Worm (Caenorhabditis elegans) whole organism, late embryonic: ENCODE measurements around the gene rsf-1.

Source experiments
- ahr-1 ChIP-seq: sonication (generic microtip); optimal IDR thresholded peaks from 2 replicates; lab custom pipeline; 2016; ENCODE audit warnings: missing genetic modification characterization, missing compliant biosample characterization
- ama-1 ChIP-seq: fragments of 150-350 bp; optimal IDR thresholded peaks from 2 replicates; lab custom pipeline; 2014
- ceh-14 ChIP-seq: sonication (generic microtip); optimal IDR thresholded peaks from 2 replicates; lab custom pipeline; 2016; ENCODE audit warnings: missing genotype, missing genetic modification characterization, missing compliant biosample characterization
- ceh-31 ChIP-seq: sonication (generic microtip); optimal IDR thresholded peaks from 2 replicates; lab custom pipeline; 2016; ENCODE audit warnings: missing genetic modification characterization, missing compliant biosample characterization
- ceh-34 ChIP-seq: sonication (generic microtip); optimal IDR thresholded peaks from 2 replicates; lab custom pipeline; 2016; ENCODE audit warnings: mild to moderate bottlenecking, missing genetic modification characterization, missing compliant biosample characterization
- ceh-45 ChIP-seq: fragments of 200-800 bp; sonication (Bioruptor generic); IDR thresholded peaks from 2 replicates; pipeline ENCODE4 v1.3.6; 2022; ENCODE audit warnings: missing genetic modification reagents, missing genetic modification characterization, missing compliant biosample characterization
- ceh-9 ChIP-seq: sonication (generic microtip); optimal IDR thresholded peaks from 2 replicates; lab custom pipeline; 2016; ENCODE audit warnings: mild to moderate bottlenecking, missing genetic modification characterization, inconsistent platforms, missing compliant biosample characterization
- dve-1 ChIP-seq: sonication (generic microtip); optimal IDR thresholded peaks from 2 replicates; lab custom pipeline; 2017; ENCODE audit warnings: antibody characterized with exemption, mild to moderate bottlenecking, missing genetic modification characterization, missing compliant biosample characterization
- hlh-13 ChIP-seq: fragments of 200-800 bp; sonication (Bioruptor generic); optimal IDR thresholded peaks from 2 replicates; lab custom pipeline; 2018; ENCODE audit warnings: mild to moderate bottlenecking, missing genetic modification characterization, missing compliant biosample characterization
- hlh-15 ChIP-seq: sonication (generic microtip); optimal IDR thresholded peaks from 2 replicates; lab custom pipeline; 2016; ENCODE audit warnings: missing genetic modification characterization, missing compliant biosample characterization
- hlh-6 ChIP-seq: sonication (generic microtip); optimal IDR thresholded peaks from 2 replicates; lab custom pipeline; 2016; ENCODE audit warnings: missing genotype, missing genetic modification characterization, missing compliant biosample characterization
- hlh-8 ChIP-seq: sonication (generic microtip); optimal IDR thresholded peaks from 2 replicates; lab custom pipeline; 2016; ENCODE audit warnings: missing genotype, missing genetic modification characterization, missing compliant biosample characterization
- lin-11 ChIP-seq: fragments of 200-800 bp; sonication (Bioruptor generic); optimal IDR thresholded peaks from 2 replicates; lab custom pipeline; 2018; ENCODE audit warnings: mild to moderate bottlenecking, missing genetic modification characterization, missing compliant biosample characterization
- madf-2 ChIP-seq: sonication (generic microtip); optimal IDR thresholded peaks from 2 replicates; lab custom pipeline; 2017; ENCODE audit warnings: missing genetic modification characterization, missing compliant biosample characterization
- mec-3 ChIP-seq: sonication (generic microtip); optimal IDR thresholded peaks from 2 replicates; lab custom pipeline; 2016; ENCODE audit warnings: borderline replicate concordance, missing genetic modification characterization, missing compliant biosample characterization
- nfya-1 ChIP-seq: sonication (generic microtip); optimal IDR thresholded peaks from 2 replicates; lab custom pipeline; 2017; ENCODE audit warnings: missing genetic modification characterization, mild to moderate bottlenecking, missing compliant biosample characterization, antibody characterized with exemption, moderate library complexity
- nhr-11 ChIP-seq: fragments of 150-350 bp; optimal IDR thresholded peaks from 2 replicates; lab custom pipeline; 2014; ENCODE audit warnings: missing biosample characterization, missing genetic modification characterization
- nhr-232 ChIP-seq: sonication (generic microtip); optimal IDR thresholded peaks from 2 replicates; lab custom pipeline; 2016; ENCODE audit warnings: missing genetic modification characterization, missing compliant biosample characterization
- pha-2 ChIP-seq: sonication (generic microtip); optimal IDR thresholded peaks from 2 replicates; lab custom pipeline; 2017; ENCODE audit warnings: mild to moderate bottlenecking, missing genetic modification characterization, missing compliant biosample characterization
- pqm-1 ChIP-seq: sonication (generic microtip); optimal IDR thresholded peaks from 2 replicates; lab custom pipeline; 2016; ENCODE audit warnings: missing genetic modification characterization, missing compliant biosample characterization
- ref-2 ChIP-seq: sonication (generic microtip); optimal IDR thresholded peaks from 2 replicates; lab custom pipeline; 2016; ENCODE audit warnings: missing genetic modification characterization, missing compliant biosample characterization
- sox-4 ChIP-seq: sonication (generic microtip); optimal IDR thresholded peaks from 2 replicates; lab custom pipeline; 2017; ENCODE audit warnings: mild to moderate bottlenecking, missing genetic modification characterization, inconsistent platforms, missing compliant biosample characterization
- tbx-2 ChIP-seq: sonication (generic microtip); optimal IDR thresholded peaks from 2 replicates; lab custom pipeline; 2016; ENCODE audit warnings: missing genetic modification characterization, missing compliant biosample characterization
- ttx-3 ChIP-seq: sonication (generic microtip); optimal IDR thresholded peaks from 2 replicates; lab custom pipeline; 2016; ENCODE audit warnings: missing genetic modification reagents, missing genetic modification characterization, missing compliant biosample characterization
- unc-55 ChIP-seq: sonication (generic microtip); optimal IDR thresholded peaks from 2 replicates; lab custom pipeline; 2017; ENCODE audit warnings: missing biosample characterization, missing genetic modification reagents, missing genetic modification characterization
- unc-86 ChIP-seq: sonication (generic microtip); optimal IDR thresholded peaks from 2 replicates; lab custom pipeline; 2016; ENCODE audit warnings: missing genetic modification characterization, missing compliant biosample characterization
- zip-5 ChIP-seq: sonication (generic microtip); optimal IDR thresholded peaks from 2 replicates; lab custom pipeline; 2016; ENCODE audit warnings: missing genetic modification characterization, missing compliant biosample characterization

rsf-1 gene

DNA sequence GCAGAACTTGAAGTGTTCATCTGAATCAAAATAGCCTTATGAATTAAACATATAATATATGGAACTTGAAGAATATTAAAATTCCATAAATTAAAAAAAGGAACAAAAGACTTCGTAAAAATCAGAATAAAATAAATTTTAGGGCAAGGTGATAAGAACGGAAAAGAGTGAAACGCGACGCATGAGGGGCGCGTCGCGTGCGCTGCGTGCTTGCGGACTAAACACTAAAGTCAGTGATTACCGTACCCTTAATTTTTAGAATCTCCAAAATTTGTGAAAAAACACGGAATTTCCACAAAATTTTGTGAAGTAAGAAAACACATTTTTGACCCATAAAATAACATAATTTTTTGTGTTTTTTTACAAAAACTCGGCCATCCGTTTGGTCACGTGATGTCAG is 45.0 kb upstream of the rsf-1 start, which contains the start of gene T05B9.1:
T05B9.1 (minus strand) TSS at position 20 of the 400 bp plus-strand sequence.
- TF ChIP-seq tbx-2 (tag; lab: Kevin White, UChicago) (no peak), pqm-1 (tag; lab: Kevin White, UChicago) (no peak), ref-2 (no peak), pha-2 (tag; lab: Kevin White, UChicago) (no peak), unc-86 (tag; lab: Kevin White, UChicago) (no peak), dve-1 (tag; lab: Kevin White, UChicago) (no peak)

DNA sequence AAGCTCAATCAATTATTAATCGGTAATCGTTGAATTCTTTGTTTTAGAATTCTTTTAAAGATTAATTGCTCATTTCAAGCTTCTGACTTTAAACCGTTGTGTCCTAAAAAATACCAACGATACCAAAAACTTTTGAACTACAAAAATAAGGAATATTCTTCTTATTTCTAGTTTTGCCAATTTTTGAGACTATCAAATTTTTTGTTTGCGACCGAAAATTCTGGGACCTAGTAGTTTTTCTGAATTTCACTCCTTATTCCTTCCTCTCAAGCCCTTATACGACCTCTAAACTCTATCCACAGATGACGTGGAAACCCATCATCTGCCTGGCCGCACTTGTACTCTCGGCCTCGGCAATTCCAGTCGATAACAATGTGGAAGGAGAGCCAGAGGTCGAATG is 37.4 kb upstream of the rsf-1 start, which contains the start of gene cut-1:
cut-1 (plus strand) TSS at position 301 of the 400 bp plus-strand sequence.
- TF ChIP-seq unc-86 (tag; lab: Kevin White, UChicago) = no peak
- no peak for TF ChIP-seq hlh-13
- no peak for TF ChIP-seq ahr-1
- TF ChIP-seq madf-2 = no peak
- TF ChIP-seq lin-11 = no peak
- TF ChIP-seq hlh-6 (tag; lab: Kevin White, UChicago) = no peak
- no peak for TF ChIP-seq nhr-232 (tag; lab: Kevin White, UChicago)
- TF ChIP-seq ceh-45 (GFP tag; lab: Robert Waterston, UW) = no peak
- no peak for TF ChIP-seq mec-3 (tag; lab: Kevin White, UChicago)
- TF ChIP-seq ceh-34 (tag; lab: Kevin White, UChicago) = no peak

DNA sequence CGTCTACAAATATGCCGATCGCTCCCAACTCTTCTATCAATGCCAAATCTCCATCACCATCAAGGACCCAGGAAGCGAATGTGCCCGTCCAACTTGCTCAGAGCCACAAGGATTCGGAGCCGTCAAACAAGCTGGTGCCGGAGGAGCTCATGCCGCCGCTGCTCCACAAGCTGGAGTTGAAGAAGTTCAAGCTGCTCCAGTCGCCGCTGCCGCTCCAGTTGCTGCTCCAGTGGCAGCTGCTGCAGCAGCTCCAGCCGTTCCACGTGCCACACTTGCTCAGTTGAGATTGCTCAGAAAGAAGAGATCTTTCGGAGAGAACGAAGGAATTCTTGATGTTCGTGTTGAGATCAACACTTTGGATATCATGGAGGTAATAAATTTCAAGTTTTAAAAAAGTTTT is 35.4 kb upstream of the rsf-1 start:
- TF ChIP-seq zip-5 (tag; lab: Kevin White, UChicago) (no peak), mec-3 (tag; lab: Kevin White, UChicago) (no peak), ceh-34 (tag; lab: Kevin White, UChicago) (no peak), sox-4 (tag; lab: Kevin White, UChicago) (no peak), madf-2 (no peak), ceh-9 (tag; lab: Kevin White, UChicago) (no peak), hlh-15 (tag; lab: Kevin White, UChicago) (no peak)

DNA sequence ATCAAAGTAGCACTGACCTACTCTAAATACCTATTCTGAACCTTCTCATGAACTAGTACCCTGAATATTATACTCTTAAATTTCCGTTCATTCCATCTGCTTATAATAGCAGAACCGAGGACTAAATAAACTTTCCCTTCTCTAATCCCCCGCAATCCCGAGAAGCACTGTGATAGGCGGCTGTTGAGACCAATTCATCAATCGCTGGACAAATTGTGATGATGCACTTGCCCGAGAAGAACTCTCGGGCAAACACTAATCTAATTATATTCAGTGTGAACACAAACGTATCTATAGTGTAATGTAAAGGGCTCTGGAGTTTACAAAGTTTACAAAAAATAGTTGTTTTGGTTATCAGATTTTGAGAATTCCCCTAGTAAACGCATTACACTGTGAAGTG is 31.3 kb upstream of the rsf-1 start:
- peak; percentile 59 for TF ChIP-seq unc-55 (GFP tag; lab: Kevin White, UChicago)
- TF ChIP-seq ttx-3 (tag; lab: Kevin White, UChicago) = no peak

DNA sequence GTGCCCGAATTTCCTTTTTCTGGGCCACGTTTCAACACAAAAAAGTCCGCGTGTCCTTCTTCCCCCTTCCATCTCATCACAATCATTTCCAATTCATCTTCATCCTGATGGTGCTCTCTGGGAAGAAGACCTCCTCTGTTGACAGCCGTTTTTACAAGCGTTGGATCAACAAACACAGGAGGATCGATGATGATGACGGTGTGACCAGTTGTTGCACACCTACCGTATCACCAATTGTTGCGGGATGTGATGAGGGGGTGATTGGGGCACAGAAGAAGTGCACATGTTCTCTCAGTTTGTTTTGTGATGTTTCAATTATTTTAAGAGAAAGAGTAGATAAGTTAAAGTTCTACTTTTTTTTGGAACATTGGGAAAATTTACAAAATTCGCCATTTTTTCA is 30.7 kb upstream of the rsf-1 start:
- no peak for TF ChIP-seq ceh-14

DNA sequence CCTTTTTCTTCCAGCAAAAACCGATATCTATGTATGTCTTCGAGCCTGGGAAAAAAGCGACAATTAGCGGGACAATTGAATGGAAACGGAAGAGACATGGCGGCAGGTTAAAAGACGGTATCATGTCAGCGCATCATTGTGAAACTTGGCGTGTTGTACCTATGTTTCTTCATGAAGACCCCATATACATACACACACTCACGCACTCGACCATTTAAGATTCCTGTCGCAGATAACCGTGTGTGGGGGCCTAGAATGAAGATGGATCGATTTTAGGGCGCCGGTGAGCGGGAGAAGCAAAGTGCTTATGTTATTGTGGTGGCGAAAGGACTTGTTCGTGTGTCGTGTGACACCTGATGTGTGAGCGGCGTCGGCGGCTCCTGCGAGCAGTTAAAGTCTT is 29.3 kb upstream of the rsf-1 start:
- TF ChIP-seq nhr-11 = no peak
- no peak for TF ChIP-seq dve-1 (tag; lab: Kevin White, UChicago)
- TF ChIP-seq hlh-8 (tag; lab: Kevin White, UChicago) = no peak

DNA sequence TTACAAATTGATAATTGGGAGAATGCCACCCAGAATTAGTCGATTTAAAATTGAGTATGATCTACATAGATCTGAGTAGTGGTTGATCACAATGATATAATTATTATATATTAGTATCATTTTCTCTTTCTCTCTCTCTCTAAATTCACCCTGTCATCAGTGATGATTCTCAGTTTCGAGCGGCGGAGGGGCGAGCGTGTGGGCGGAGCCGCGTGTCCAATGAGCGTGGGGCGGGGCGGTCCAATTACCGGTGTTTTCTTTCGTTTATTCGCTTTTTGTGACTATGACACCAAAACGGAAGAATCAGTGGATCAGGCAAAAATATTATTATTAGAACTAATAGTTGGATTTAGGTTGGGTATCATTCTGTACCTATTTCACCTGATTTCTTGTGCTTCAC is 26.2 kb upstream of the rsf-1 start:
- peak; percentile 93 for TF ChIP-seq nfya-1
- no peak for TF ChIP-seq ama-1 (lab: Kevin White, UChicago)
- TF ChIP-seq ceh-31 (tag; lab: Kevin White, UChicago) = no peak
- no peak for TF ChIP-seq tbx-2 (tag; lab: Kevin White, UChicago)

DNA sequence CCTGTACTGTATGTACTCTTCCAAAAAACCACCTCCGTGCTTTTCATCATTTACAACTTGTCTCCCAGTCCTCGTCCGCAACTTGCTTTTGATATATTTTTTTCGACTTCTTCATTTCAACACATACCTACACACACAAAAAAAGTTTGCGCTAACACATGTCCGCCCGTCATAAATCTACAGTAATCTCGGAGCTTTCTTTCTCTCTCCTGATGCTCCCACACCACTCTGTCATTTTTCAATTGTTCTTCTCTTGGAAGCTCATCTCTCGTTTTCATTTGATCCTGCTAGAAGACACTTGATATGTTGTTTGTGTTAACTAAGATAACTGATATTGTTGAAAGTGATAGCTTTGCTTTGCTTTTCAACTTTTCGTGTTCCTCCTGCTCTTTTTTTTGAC is 25.0 kb upstream of the rsf-1 start:
- no peak for TF ChIP-seq ttx-3 (tag; lab: Kevin White, UChicago)
- TF ChIP-seq ceh-34 (tag; lab: Kevin White, UChicago) = no peak
- no peak for TF ChIP-seq unc-86 (tag; lab: Kevin White, UChicago)
